Worm (Caenorhabditis elegans) whole organism, late embryonic: ENCODE measurements around the gene C44B9.2.
A peak's percentile ranks its signal among the peaks of the same experiment; 100 is the strongest.

Experiments
- C08G9.2 ChIP-seq: sonication (generic microtip); optimal IDR thresholded peaks from 2 replicates; lab custom pipeline; 2016; ENCODE audit warnings: mild to moderate bottlenecking, missing genetic modification characterization, moderate library complexity, missing compliant biosample characterization
- K02D7.2 ChIP-seq: sonication (generic microtip); optimal IDR thresholded peaks from 2 replicates; lab custom pipeline; 2017; ENCODE audit warnings: mild to moderate bottlenecking, missing genetic modification characterization, missing compliant biosample characterization
- K09A11.1 ChIP-seq: sonication (generic microtip); optimal IDR thresholded peaks from 2 replicates; lab custom pipeline; 2017; ENCODE audit warnings: antibody characterized with exemption, mild to moderate bottlenecking, missing genetic modification characterization, missing compliant biosample characterization; ENCODE audit not compliant: insufficient read depth
- T23F11.4 ChIP-seq: fragments of 200-800 bp; sonication (Bioruptor generic); optimal IDR thresholded peaks from 2 replicates; lab custom pipeline; 2018; ENCODE audit warnings: mild to moderate bottlenecking, missing genetic modification characterization, missing compliant biosample characterization
- Y22D7AL.16 ChIP-seq: sonication (generic microtip); optimal IDR thresholded peaks from 2 replicates; lab custom pipeline; 2016; ENCODE audit warnings: missing genetic modification characterization, missing compliant biosample characterization
- ama-1 ChIP-seq: fragments of 150-350 bp; optimal IDR thresholded peaks from 2 replicates; lab custom pipeline; 2014
- ceh-14 ChIP-seq: sonication (generic microtip); optimal IDR thresholded peaks from 2 replicates; lab custom pipeline; 2016; ENCODE audit warnings: missing genotype, missing genetic modification characterization, missing compliant biosample characterization
- ceh-18 ChIP-seq: sonication (generic microtip); optimal IDR thresholded peaks from 2 replicates; lab custom pipeline; 2016; ENCODE audit warnings: missing genetic modification characterization, missing compliant biosample characterization
- ceh-19 ChIP-seq: fragments of 200-800 bp; sonication (Bioruptor generic); optimal IDR thresholded peaks from 2 replicates; lab custom pipeline; 2018; ENCODE audit warnings: mild to moderate bottlenecking, missing genetic modification characterization, missing compliant biosample characterization
- ceh-2 ChIP-seq: sonication (generic microtip); optimal IDR thresholded peaks from 2 replicates; lab custom pipeline; 2016; ENCODE audit warnings: missing genotype, missing genetic modification characterization, missing compliant biosample characterization
- ceh-24 ChIP-seq: sonication (generic microtip); optimal IDR thresholded peaks from 2 replicates; lab custom pipeline; 2016; ENCODE audit warnings: mild to moderate bottlenecking, missing genetic modification characterization, missing compliant biosample characterization
- ceh-30 ChIP-seq: fragments of 150-350 bp; optimal IDR thresholded peaks from 2 replicates; lab custom pipeline; 2014; ENCODE audit warnings: missing biosample characterization, missing genetic modification characterization
- ceh-31 ChIP-seq: sonication (generic microtip); optimal IDR thresholded peaks from 2 replicates; lab custom pipeline; 2016; ENCODE audit warnings: missing genetic modification characterization, missing compliant biosample characterization
- ceh-34 ChIP-seq: sonication (generic microtip); optimal IDR thresholded peaks from 2 replicates; lab custom pipeline; 2016; ENCODE audit warnings: mild to moderate bottlenecking, missing genetic modification characterization, missing compliant biosample characterization
- ceh-45 ChIP-seq: fragments of 200-800 bp; sonication (Bioruptor generic); IDR thresholded peaks from 2 replicates; pipeline ENCODE4 v1.3.6; 2022; ENCODE audit warnings: missing genetic modification reagents, missing genetic modification characterization, missing compliant biosample characterization
- ceh-9 ChIP-seq: sonication (generic microtip); optimal IDR thresholded peaks from 2 replicates; lab custom pipeline; 2016; ENCODE audit warnings: mild to moderate bottlenecking, missing genetic modification characterization, inconsistent platforms, missing compliant biosample characterization
- che-1 ChIP-seq: sonication (generic microtip); optimal IDR thresholded peaks from 2 replicates; lab custom pipeline; 2016; ENCODE audit warnings: mild to moderate bottlenecking, missing genetic modification characterization, missing compliant biosample characterization
- elt-4 ChIP-seq: sonication (generic microtip); optimal IDR thresholded peaks from 2 replicates; lab custom pipeline; 2016; ENCODE audit warnings: missing genetic modification characterization, missing compliant biosample characterization
- fax-1 ChIP-seq: sonication (generic microtip); optimal IDR thresholded peaks from 2 replicates; lab custom pipeline; 2016; ENCODE audit warnings: missing genotype, missing genetic modification characterization, missing compliant biosample characterization
- fkh-6 ChIP-seq: sonication (generic microtip); optimal IDR thresholded peaks from 2 replicates; lab custom pipeline; 2016; ENCODE audit warnings: missing genetic modification characterization, missing compliant biosample characterization
- gmeb-2 ChIP-seq: sonication (generic microtip); optimal IDR thresholded peaks from 2 replicates; lab custom pipeline; 2016; ENCODE audit warnings: missing genetic modification characterization, inconsistent platforms, missing compliant biosample characterization
- hlh-15 ChIP-seq: sonication (generic microtip); optimal IDR thresholded peaks from 2 replicates; lab custom pipeline; 2016; ENCODE audit warnings: missing genetic modification characterization, missing compliant biosample characterization
- hlh-30 ChIP-seq: sonication (generic microtip); optimal IDR thresholded peaks from 2 replicates; lab custom pipeline; 2017; ENCODE audit warnings: antibody characterized with exemption, missing genetic modification characterization, missing compliant biosample characterization; ENCODE audit not compliant: insufficient read depth
- lim-6 ChIP-seq: sonication (generic microtip); optimal IDR thresholded peaks from 2 replicates; lab custom pipeline; 2016; ENCODE audit warnings: missing genetic modification characterization, missing compliant biosample characterization
- lin-11 ChIP-seq: fragments of 200-800 bp; sonication (Bioruptor generic); optimal IDR thresholded peaks from 2 replicates; lab custom pipeline; 2018; ENCODE audit warnings: mild to moderate bottlenecking, missing genetic modification characterization, missing compliant biosample characterization
- madf-2 ChIP-seq: sonication (generic microtip); optimal IDR thresholded peaks from 2 replicates; lab custom pipeline; 2017; ENCODE audit warnings: missing genetic modification characterization, missing compliant biosample characterization
- mec-3 ChIP-seq: sonication (generic microtip); optimal IDR thresholded peaks from 2 replicates; lab custom pipeline; 2016; ENCODE audit warnings: borderline replicate concordance, missing genetic modification characterization, missing compliant biosample characterization
- nfya-1 ChIP-seq: sonication (generic microtip); optimal IDR thresholded peaks from 2 replicates; lab custom pipeline; 2017; ENCODE audit warnings: missing genetic modification characterization, mild to moderate bottlenecking, missing compliant biosample characterization, antibody characterized with exemption, moderate library complexity
- nhr-232 ChIP-seq: sonication (generic microtip); optimal IDR thresholded peaks from 2 replicates; lab custom pipeline; 2016; ENCODE audit warnings: missing genetic modification characterization, missing compliant biosample characterization
- pat-9 ChIP-seq: fragments of 200-800 bp; sonication (Bioruptor generic); optimal IDR thresholded peaks from 2 replicates; lab custom pipeline; 2018; ENCODE audit warnings: mild to moderate bottlenecking, missing genetic modification characterization, moderate library complexity, missing compliant biosample characterization
- pha-2 ChIP-seq: sonication (generic microtip); optimal IDR thresholded peaks from 2 replicates; lab custom pipeline; 2017; ENCODE audit warnings: mild to moderate bottlenecking, missing genetic modification characterization, missing compliant biosample characterization
- pha-4 ChIP-seq: fragments of 150-350 bp; optimal IDR thresholded peaks from 2 replicates; lab custom pipeline; 2018; ENCODE audit warnings: missing biosample characterization, missing genetic modification reagents, missing genetic modification characterization
- pros-1 ChIP-seq: fragments of 150-350 bp; optimal IDR thresholded peaks from 2 replicates; lab custom pipeline; 2014; ENCODE audit warnings: missing biosample characterization, missing genetic modification reagents, missing genetic modification characterization
- ref-2 ChIP-seq: sonication (generic microtip); optimal IDR thresholded peaks from 2 replicates; lab custom pipeline; 2016; ENCODE audit warnings: missing genetic modification characterization, missing compliant biosample characterization
- rnt-1 ChIP-seq: sonication (generic microtip); optimal IDR thresholded peaks from 2 replicates; lab custom pipeline; 2016; ENCODE audit warnings: missing genetic modification characterization, missing compliant biosample characterization
- sdc-2 ChIP-seq: sonication (generic microtip); optimal IDR thresholded peaks from 2 replicates; lab custom pipeline; 2016; ENCODE audit warnings: missing genotype, missing genetic modification characterization, missing compliant biosample characterization
- sox-2 ChIP-seq: fragments of 200-800 bp; sonication (Bioruptor generic); IDR thresholded peaks from 2 replicates; pipeline ENCODE4 v1.3.6; 2022; ENCODE audit warnings: missing genetic modification reagents, missing genetic modification characterization, missing compliant biosample characterization
- sox-4 ChIP-seq: sonication (generic microtip); optimal IDR thresholded peaks from 2 replicates; lab custom pipeline; 2017; ENCODE audit warnings: mild to moderate bottlenecking, missing genetic modification characterization, inconsistent platforms, missing compliant biosample characterization
- syd-9 ChIP-seq: sonication (generic microtip); optimal IDR thresholded peaks from 2 replicates; lab custom pipeline; 2016; ENCODE audit warnings: mild to moderate bottlenecking, missing genetic modification characterization, moderate library complexity, missing compliant biosample characterization
- tbx-2 ChIP-seq: sonication (generic microtip); optimal IDR thresholded peaks from 2 replicates; lab custom pipeline; 2016; ENCODE audit warnings: missing genetic modification characterization, missing compliant biosample characterization
- tbx-7 ChIP-seq: sonication (generic microtip); optimal IDR thresholded peaks from 2 replicates; lab custom pipeline; 2016; ENCODE audit warnings: missing genotype, missing genetic modification characterization, missing compliant biosample characterization
- unc-42 ChIP-seq: sonication (generic microtip); optimal IDR thresholded peaks from 2 replicates; lab custom pipeline; 2016; ENCODE audit warnings: missing genotype, missing genetic modification characterization, missing compliant biosample characterization
- unc-55 ChIP-seq: sonication (generic microtip); optimal IDR thresholded peaks from 2 replicates; lab custom pipeline; 2017; ENCODE audit warnings: missing biosample characterization, missing genetic modification reagents, missing genetic modification characterization
- unc-86 ChIP-seq: sonication (generic microtip); optimal IDR thresholded peaks from 2 replicates; lab custom pipeline; 2016; ENCODE audit warnings: missing genetic modification characterization, missing compliant biosample characterization
- zip-5 ChIP-seq: sonication (generic microtip); optimal IDR thresholded peaks from 2 replicates; lab custom pipeline; 2016; ENCODE audit warnings: missing genetic modification characterization, missing compliant biosample characterization
- ztf-16 ChIP-seq: sonication (generic microtip); optimal IDR thresholded peaks from 2 replicates; lab custom pipeline; 2017; ENCODE audit warnings: missing genetic modification characterization, missing compliant biosample characterization

Gene C44B9.2

ce11 chrIII:10848858-10849257, 26.4 kb upstream of the C44B9.2 start, which contains the start of the genes fbxb-85 and hex-3 (continued):
- TF ChIP-seq mec-3 (tag; lab: Kevin White, UChicago) (no peak), ceh-30 (tag; lab: Kevin White, UChicago) (peak; percentile 61), ama-1 (lab: Kevin White, UChicago) (no peak), nfya-1 (tag; lab: Kevin White, UChicago) (peak; percentile 94), elt-4 (no peak), lin-11 (tag; lab: Kevin White, UChicago) (peak; percentile 60), syd-9 (tag; lab: Kevin White, UChicago) (peak; percentile 80), pha-2 (tag; lab: Kevin White, UChicago) (peak; percentile 71), pros-1 (tag; lab: Kevin White, UChicago) (no peak), ceh-34 (tag; lab: Kevin White, UChicago) (peak; percentile 76), ceh-18 (tag; lab: Kevin White, UChicago) (peak; percentile 93), T23F11.4 (peak; percentile 58), unc-55 (GFP tag; lab: Kevin White, UChicago) (peak; percentile 23), sox-4 (peak; percentile 63), ceh-14 (peak; percentile 66), ceh-45 (peak; percentile 55; the same call in 1 of the 2 replicates)

- TF ChIP-seq che-1 (tag; lab: Kevin White, UChicago), result no peak
- TF ChIP-seq ceh-19 (GFP tag; lab: Kevin White, UChicago), result peak; percentile 37
- peak; percentile 6 for TF ChIP-seq unc-55 (GFP tag; lab: Kevin White, UChicago)
- peak; percentile 11 for TF ChIP-seq ref-2 (tag; lab: Kevin White, UChicago)
- TF ChIP-seq mec-3 (tag; lab: Kevin White, UChicago), result peak; percentile 12
- TF ChIP-seq nfya-1 (tag; lab: Kevin White, UChicago), result peak; percentile 37
- TF ChIP-seq elt-4, result no peak
- no peak for TF ChIP-seq hlh-15 (tag; lab: Kevin White, UChicago)
- no peak for TF ChIP-seq unc-86
- peak; percentile 61 for TF ChIP-seq ceh-31 (tag; lab: Kevin White, UChicago)
- no peak for TF ChIP-seq gmeb-2
- peak; percentile 43 for TF ChIP-seq unc-42 (tag; lab: Kevin White, UChicago)
- TF ChIP-seq ceh-14, result peak; percentile 5
- no peak for TF ChIP-seq Y22D7AL.16 (tag; lab: Kevin White, UChicago)
- peak; percentile 28 for TF ChIP-seq ceh-34 (tag; lab: Kevin White, UChicago)
- no peak for TF ChIP-seq K02D7.2 (tag; lab: Kevin White, UChicago)
- TF ChIP-seq C08G9.2 (tag; lab: Kevin White, UChicago), result peak; percentile 2
- peak; percentile 29 for TF ChIP-seq tbx-2 (tag; lab: Kevin White, UChicago)
- TF ChIP-seq ceh-18 (tag; lab: Kevin White, UChicago), result peak; percentile 38
These were observed 19.8 kb upstream of the C44B9.2 start, which contains the start of gene Y39A1C.1 for ce11 chrIII:10855398-10855880. Gene Y39A1C.1, plus strand, starts transcription at chrIII:10855448.

- TF ChIP-seq tbx-7 (tag; lab: Kevin White, UChicago) (peak; percentile 95), K09A11.1 (tag; lab: Kevin White, UChicago) (no peak), K02D7.2 (tag; lab: Kevin White, UChicago) (no peak), syd-9 (tag; lab: Kevin White, UChicago) (peak; percentile 61), gmeb-2 (peak; percentile 0), nhr-232 (tag; lab: Kevin White, UChicago) (peak; percentile 2), unc-86 (peak; percentile 39), fkh-6 (peak; percentile 73), che-1 (tag; lab: Kevin White, UChicago) (no peak), rnt-1 (tag; lab: Kevin White, UChicago) (peak; percentile 95), pha-4 (no peak), pha-2 (tag; lab: Kevin White, UChicago) (peak; percentile 58), sox-2 (no peak), madf-2 (tag; lab: Kevin White, UChicago) (peak; percentile 1), ceh-14 (peak; percentile 96), fax-1 (peak; percentile 95), ztf-16 (peak; percentile 85), sdc-2 (tag; lab: Kevin White, UChicago) (peak; percentile 51), hlh-30 (no peak), ceh-24 (tag; lab: Kevin White, UChicago) (no peak), zip-5 (tag; lab: Kevin White, UChicago) (peak; percentile 93), nfya-1 (tag; lab: Kevin White, UChicago) (no peak), ama-1 (lab: Kevin White, UChicago) (no peak), ceh-9 (tag; lab: Kevin White, UChicago) (no peak), pat-9 (tag; lab: Kevin White, UChicago) (no peak), ceh-2 (peak; percentile 97), lim-6 (tag; lab: Kevin White, UChicago) (peak; percentile 94), ref-2 (tag; lab: Kevin White, UChicago) (peak; percentile 95), tbx-2 (tag; lab: Kevin White, UChicago) (peak; percentile 98)
These were observed 18.4 kb upstream of the C44B9.2 start for ce11 chrIII:10856830-10857229.
